Worm (Caenorhabditis elegans) whole organism, late embryonic: ENCODE results near the gene ciao-2B.

ENCODE experiments used
- C08G9.2 ChIP-seq: sonication (generic microtip); optimal IDR thresholded peaks from 2 replicates; lab custom pipeline; 2016; ENCODE audit warnings: mild to moderate bottlenecking, missing genetic modification characterization, moderate library complexity, missing compliant biosample characterization
- F13H6.1 ChIP-seq: sonication (generic microtip); optimal IDR thresholded peaks from 2 replicates; lab custom pipeline; 2016; ENCODE audit warnings: missing genetic modification characterization, missing compliant biosample characterization
- K02D7.2 ChIP-seq: sonication (generic microtip); optimal IDR thresholded peaks from 2 replicates; lab custom pipeline; 2017; ENCODE audit warnings: mild to moderate bottlenecking, missing genetic modification characterization, missing compliant biosample characterization
- K09A11.1 ChIP-seq: sonication (generic microtip); optimal IDR thresholded peaks from 2 replicates; lab custom pipeline; 2017; ENCODE audit warnings: antibody characterized with exemption, mild to moderate bottlenecking, missing genetic modification characterization, missing compliant biosample characterization; ENCODE audit not compliant: insufficient read depth
- Y22D7AL.16 ChIP-seq: sonication (generic microtip); optimal IDR thresholded peaks from 2 replicates; lab custom pipeline; 2016; ENCODE audit warnings: missing genetic modification characterization, missing compliant biosample characterization
- ahr-1 ChIP-seq: sonication (generic microtip); optimal IDR thresholded peaks from 2 replicates; lab custom pipeline; 2016; ENCODE audit warnings: missing genetic modification characterization, missing compliant biosample characterization
- ama-1 ChIP-seq: fragments of 150-350 bp; optimal IDR thresholded peaks from 2 replicates; lab custom pipeline; 2014
- ceh-14 ChIP-seq: sonication (generic microtip); optimal IDR thresholded peaks from 2 replicates; lab custom pipeline; 2016; ENCODE audit warnings: missing genotype, missing genetic modification characterization, missing compliant biosample characterization
- ceh-19 ChIP-seq: fragments of 200-800 bp; sonication (Bioruptor generic); optimal IDR thresholded peaks from 2 replicates; lab custom pipeline; 2018; ENCODE audit warnings: mild to moderate bottlenecking, missing genetic modification characterization, missing compliant biosample characterization
- ceh-2 ChIP-seq: sonication (generic microtip); optimal IDR thresholded peaks from 2 replicates; lab custom pipeline; 2016; ENCODE audit warnings: missing genotype, missing genetic modification characterization, missing compliant biosample characterization
- ceh-30 ChIP-seq: fragments of 150-350 bp; optimal IDR thresholded peaks from 2 replicates; lab custom pipeline; 2014; ENCODE audit warnings: missing biosample characterization, missing genetic modification characterization
- ceh-31 ChIP-seq: sonication (generic microtip); optimal IDR thresholded peaks from 2 replicates; lab custom pipeline; 2016; ENCODE audit warnings: missing genetic modification characterization, missing compliant biosample characterization
- ceh-6 ChIP-seq: fragments of 200-800 bp; sonication (Bioruptor generic); optimal IDR thresholded peaks from 2 replicates; lab custom pipeline; 2018; ENCODE audit warnings: mild to moderate bottlenecking, missing genetic modification characterization, missing compliant biosample characterization
- che-1 ChIP-seq: sonication (generic microtip); optimal IDR thresholded peaks from 2 replicates; lab custom pipeline; 2016; ENCODE audit warnings: mild to moderate bottlenecking, missing genetic modification characterization, missing compliant biosample characterization
- elt-2 ChIP-seq: sonication (generic microtip); optimal IDR thresholded peaks from 2 replicates; lab custom pipeline; 2016; ENCODE audit warnings: missing genetic modification reagents, missing genetic modification characterization, missing compliant biosample characterization
- elt-4 ChIP-seq: sonication (generic microtip); optimal IDR thresholded peaks from 2 replicates; lab custom pipeline; 2016; ENCODE audit warnings: missing genetic modification characterization, missing compliant biosample characterization
- ets-4 ChIP-seq: sonication (generic microtip); optimal IDR thresholded peaks from 2 replicates; lab custom pipeline; 2016; ENCODE audit warnings: missing genetic modification characterization, missing compliant biosample characterization
- eyg-1 ChIP-seq: sonication (generic microtip); optimal IDR thresholded peaks from 2 replicates; lab custom pipeline; 2016; ENCODE audit warnings: missing genotype, missing genetic modification characterization, missing compliant biosample characterization
- fax-1 ChIP-seq: sonication (generic microtip); optimal IDR thresholded peaks from 2 replicates; lab custom pipeline; 2016; ENCODE audit warnings: missing genotype, missing genetic modification characterization, missing compliant biosample characterization
- fkh-6 ChIP-seq: sonication (generic microtip); optimal IDR thresholded peaks from 2 replicates; lab custom pipeline; 2016; ENCODE audit warnings: missing genetic modification characterization, missing compliant biosample characterization
- hlh-30 ChIP-seq: sonication (generic microtip); optimal IDR thresholded peaks from 2 replicates; lab custom pipeline; 2017; ENCODE audit warnings: antibody characterized with exemption, missing genetic modification characterization, missing compliant biosample characterization; ENCODE audit not compliant: insufficient read depth
- hlh-6 ChIP-seq: sonication (generic microtip); optimal IDR thresholded peaks from 2 replicates; lab custom pipeline; 2016; ENCODE audit warnings: missing genotype, missing genetic modification characterization, missing compliant biosample characterization
- hlh-8 ChIP-seq: sonication (generic microtip); optimal IDR thresholded peaks from 2 replicates; lab custom pipeline; 2016; ENCODE audit warnings: missing genotype, missing genetic modification characterization, missing compliant biosample characterization
- madf-2 ChIP-seq: sonication (generic microtip); optimal IDR thresholded peaks from 2 replicates; lab custom pipeline; 2017; ENCODE audit warnings: missing genetic modification characterization, missing compliant biosample characterization
- nhr-232 ChIP-seq: sonication (generic microtip); optimal IDR thresholded peaks from 2 replicates; lab custom pipeline; 2016; ENCODE audit warnings: missing genetic modification characterization, missing compliant biosample characterization
- odd-2 ChIP-seq: sonication (generic microtip); optimal IDR thresholded peaks from 2 replicates; lab custom pipeline; 2017; ENCODE audit warnings: antibody characterized with exemption, mild to moderate bottlenecking, missing genetic modification characterization, missing compliant biosample characterization
- pat-9 ChIP-seq: fragments of 200-800 bp; sonication (Bioruptor generic); optimal IDR thresholded peaks from 2 replicates; lab custom pipeline; 2018; ENCODE audit warnings: mild to moderate bottlenecking, missing genetic modification characterization, moderate library complexity, missing compliant biosample characterization
- pha-2 ChIP-seq: sonication (generic microtip); optimal IDR thresholded peaks from 2 replicates; lab custom pipeline; 2017; ENCODE audit warnings: mild to moderate bottlenecking, missing genetic modification characterization, missing compliant biosample characterization
- ref-2 ChIP-seq: sonication (generic microtip); optimal IDR thresholded peaks from 2 replicates; lab custom pipeline; 2016; ENCODE audit warnings: missing genetic modification characterization, missing compliant biosample characterization
- rnt-1 ChIP-seq: sonication (generic microtip); optimal IDR thresholded peaks from 2 replicates; lab custom pipeline; 2016; ENCODE audit warnings: missing genetic modification characterization, missing compliant biosample characterization
- tbx-2 ChIP-seq: sonication (generic microtip); optimal IDR thresholded peaks from 2 replicates; lab custom pipeline; 2016; ENCODE audit warnings: missing genetic modification characterization, missing compliant biosample characterization
- tbx-7 ChIP-seq: sonication (generic microtip); optimal IDR thresholded peaks from 2 replicates; lab custom pipeline; 2016; ENCODE audit warnings: missing genotype, missing genetic modification characterization, missing compliant biosample characterization
- ttx-3 ChIP-seq: sonication (generic microtip); optimal IDR thresholded peaks from 2 replicates; lab custom pipeline; 2016; ENCODE audit warnings: missing genetic modification reagents, missing genetic modification characterization, missing compliant biosample characterization
- unc-3 ChIP-seq, 2 experiments: fragments of 200-800 bp in 1 of 2; sonication (Bioruptor generic) in 1 of 2; sonication (generic microtip) in 1 of 2; conservative IDR thresholded peaks in 1 of 2; optimal IDR thresholded peaks in 1 of 2; 2 replicates each; pipeline versions ENCODE4 v1.3.6 to Lab custom; 2016 to 2022; ENCODE audit warnings: missing compliant biosample characterization in 2 of 2, missing genetic modification characterization in 2 of 2, missing genetic modification reagents in 1 of 2
- unc-55 ChIP-seq: sonication (generic microtip); optimal IDR thresholded peaks from 2 replicates; lab custom pipeline; 2017; ENCODE audit warnings: missing biosample characterization, missing genetic modification reagents, missing genetic modification characterization
- zip-5 ChIP-seq: sonication (generic microtip); optimal IDR thresholded peaks from 2 replicates; lab custom pipeline; 2016; ENCODE audit warnings: missing genetic modification characterization, missing compliant biosample characterization
- ztf-16 ChIP-seq: sonication (generic microtip); optimal IDR thresholded peaks from 2 replicates; lab custom pipeline; 2017; ENCODE audit warnings: missing genetic modification characterization, missing compliant biosample characterization

Gene ciao-2B

DNA sequence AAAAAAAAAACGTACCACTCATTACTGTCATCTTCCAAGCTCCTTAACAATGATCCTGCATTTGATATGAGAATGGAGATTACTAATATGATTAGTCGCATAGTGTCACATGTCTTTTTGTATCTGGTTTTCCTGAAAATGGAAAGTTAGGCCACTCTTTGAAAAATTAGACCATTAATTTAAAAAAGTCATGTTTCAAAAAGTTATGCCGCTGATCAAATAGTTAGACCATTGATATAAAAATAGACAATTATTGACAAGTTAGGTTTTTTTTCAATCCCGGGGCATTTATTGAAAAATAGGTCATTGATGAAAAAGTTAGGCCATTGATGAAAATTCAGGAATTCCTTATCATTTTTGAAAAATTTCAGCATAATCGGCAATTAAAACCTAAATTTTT is 44.7 kb upstream of the ciao-2B start, which contains the start of gene acc-4:
TSS of gene acc-4 (minus strand) at position 101 of the 400 bp plus-strand sequence.
- TF ChIP-seq ceh-19 (GFP tag; lab: Kevin White, UChicago) = no peak
- TF ChIP-seq odd-2 (tag; lab: Kevin White, UChicago) = no peak
- no peak for TF ChIP-seq pat-9 (tag; lab: Kevin White, UChicago)
- no peak for TF ChIP-seq Y22D7AL.16 (tag; lab: Kevin White, UChicago)
- no peak for TF ChIP-seq ceh-30 (tag; lab: Kevin White, UChicago)
- TF ChIP-seq madf-2 (tag; lab: Kevin White, UChicago) = no peak
- TF ChIP-seq ama-1 (lab: Kevin White, UChicago) = no peak
- TF ChIP-seq elt-2 (tag; lab: Kevin White, UChicago) = no peak
- TF ChIP-seq F13H6.1 (tag; lab: Kevin White, UChicago) = no peak
- no peak for TF ChIP-seq ceh-31
- no peak for TF ChIP-seq K09A11.1 (tag; lab: Kevin White, UChicago)

DNA sequence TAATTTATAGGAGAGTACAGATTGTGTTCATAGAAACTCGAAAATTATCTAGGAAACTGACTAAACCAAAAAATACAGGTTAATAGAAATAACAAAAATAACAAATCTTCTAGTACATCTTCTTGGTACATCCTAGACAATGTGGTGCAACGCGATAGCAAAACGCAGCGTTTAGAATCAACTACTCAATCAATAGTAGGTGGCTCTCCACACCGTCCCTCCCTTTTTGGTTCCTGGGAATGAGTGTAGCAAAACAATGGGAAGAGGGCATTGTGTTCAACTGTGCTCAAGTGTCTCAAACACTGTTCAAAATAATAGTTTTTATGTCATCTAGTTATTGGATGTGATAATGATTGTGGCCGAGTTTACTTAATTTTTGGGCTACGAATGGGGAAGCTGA is 37.3 kb upstream of the ciao-2B start, which contains the start of gene T27E9.6:
TSS of gene T27E9.6 (minus strand) at position 101 of the 400 bp plus-strand sequence.
- TF ChIP-seq unc-55 (GFP tag; lab: Kevin White, UChicago) (no peak), ztf-16 (tag; lab: Kevin White, UChicago) (no peak), zip-5 (tag; lab: Kevin White, UChicago) (no peak), hlh-30 (tag; lab: Kevin White, UChicago) (no peak), nhr-232 (tag; lab: Kevin White, UChicago) (no peak), che-1 (no peak), F13H6.1 (tag; lab: Kevin White, UChicago) (no peak), ceh-30 (tag; lab: Kevin White, UChicago) (no peak), pha-2 (tag; lab: Kevin White, UChicago) (no peak), fax-1 (tag; lab: Kevin White, UChicago) (no peak), elt-4 (tag; lab: Kevin White, UChicago) (no peak), ceh-2 (tag; lab: Kevin White, UChicago) (no peak), eyg-1 (tag; lab: Kevin White, UChicago) (no peak)

DNA sequence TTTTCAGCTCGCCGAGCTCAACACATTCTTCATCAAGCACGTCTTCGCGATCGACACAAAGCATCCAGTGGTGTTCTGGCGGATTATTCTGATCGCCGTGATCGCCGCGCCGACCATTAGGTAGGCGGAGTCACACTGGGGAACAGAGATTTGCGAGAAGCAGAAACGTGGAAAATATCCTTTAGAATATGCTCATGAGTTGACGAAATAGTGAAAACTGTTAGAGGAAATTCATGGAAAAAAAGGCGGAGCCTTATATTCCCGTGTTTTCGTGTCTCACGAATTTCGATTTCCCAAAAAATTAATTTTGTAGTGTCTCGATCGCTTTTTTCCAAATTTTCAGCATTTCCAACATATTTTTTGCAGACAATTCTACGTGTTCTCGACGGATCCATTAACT is 35.1 kb upstream of the ciao-2B start:
- TF ChIP-seq zip-5 (tag; lab: Kevin White, UChicago) = peak; percentile 78
- peak; percentile 28 for TF ChIP-seq ahr-1 (tag; lab: Kevin White, UChicago)
- peak; percentile 49 for TF ChIP-seq fkh-6 (tag; lab: Kevin White, UChicago)
- peak; percentile 84 for TF ChIP-seq ceh-31
- peak; percentile 81 for TF ChIP-seq tbx-2 (tag; lab: Kevin White, UChicago)
- no peak for TF ChIP-seq K09A11.1 (tag; lab: Kevin White, UChicago)
- TF ChIP-seq ttx-3 = no peak
- TF ChIP-seq ceh-30 (tag; lab: Kevin White, UChicago) = no peak
- no peak for TF ChIP-seq hlh-6 (tag; lab: Kevin White, UChicago)
- peak; percentile 13 for TF ChIP-seq ceh-6
- no peak for TF ChIP-seq pat-9 (tag; lab: Kevin White, UChicago)
- no peak for TF ChIP-seq unc-3 (GFP tag; conservative IDR thresholded peaks at IDR 0.05; lab: Robert Waterston, UW)
- no peak for TF ChIP-seq unc-3 (tag; optimal IDR thresholded peaks at IDR 0.05; lab: Kevin White, UChicago)
- peak; percentile 79 for TF ChIP-seq C08G9.2
- TF ChIP-seq elt-2 (tag; lab: Kevin White, UChicago) = peak; percentile 59
- peak; percentile 71 for TF ChIP-seq ceh-2 (tag; lab: Kevin White, UChicago)
- peak; percentile 43 for TF ChIP-seq rnt-1 (tag; lab: Kevin White, UChicago)
- TF ChIP-seq tbx-7 (tag; lab: Kevin White, UChicago) = peak; percentile 85
- no peak for TF ChIP-seq K02D7.2 (tag; lab: Kevin White, UChicago)
- peak; percentile 57 for TF ChIP-seq fax-1 (tag; lab: Kevin White, UChicago)
- TF ChIP-seq ref-2 = peak; percentile 47
- TF ChIP-seq ceh-14 (tag; lab: Kevin White, UChicago) = peak; percentile 29
- peak; percentile 32 for TF ChIP-seq ets-4
- peak; percentile 44 for TF ChIP-seq hlh-8 (tag; lab: Kevin White, UChicago)
